Worm (Caenorhabditis elegans) whole organism, L4 larva: ENCODE results near the gene F45E1.2.
A peak's percentile ranks its signal among the peaks of the same experiment; 100 is the strongest.

Source experiments
- F10B5.3 ChIP-seq: sonication (generic microtip); optimal IDR thresholded peaks from 2 replicates; lab custom pipeline; 2016; ENCODE audit warnings: mild to moderate bottlenecking, missing genetic modification characterization, missing compliant biosample characterization
- F26F4.8 ChIP-seq: fragments of 200-800 bp; sonication (Bioruptor generic); conservative IDR thresholded peaks from 2 replicates; pipeline ENCODE4 v1.3.6; 2022; ENCODE audit warnings: missing genetic modification characterization, missing compliant biosample characterization
- R02D3.7 ChIP-seq: fragments of 150-350 bp; sonication (generic microtip); optimal IDR thresholded peaks from 3 replicates; lab custom pipeline; 2014; ENCODE audit warnings: missing biosample characterization, missing genetic modification characterization
- T20F7.1 ChIP-seq: fragments of 200-800 bp; sonication (Bioruptor generic); optimal IDR thresholded peaks from 2 replicates; lab custom pipeline; 2018; ENCODE audit warnings: mild to moderate bottlenecking, missing genetic modification characterization, missing compliant biosample characterization
- ZK337.2 ChIP-seq: fragments of 200-800 bp; sonication (Bioruptor generic); IDR thresholded peaks from 2 replicates; pipeline ENCODE4 v1.3.6; 2022; ENCODE audit warnings: missing genetic modification reagents, missing genetic modification characterization, missing compliant biosample characterization
- aha-1 ChIP-seq: fragments of 150-350 bp; peaks from one replicate; lab custom pipeline; 2014; ENCODE audit warnings: missing biosample characterization, missing genetic modification characterization
- arid-1 ChIP-seq: fragments of 200-800 bp; sonication (Bioruptor generic); conservative IDR thresholded peaks from 2 replicates; pipeline ENCODE4 v1.3.6; 2022; ENCODE audit warnings: missing genetic modification reagents, missing genetic modification characterization, missing compliant biosample characterization
- attf-4 ChIP-seq: sonication (generic microtip); optimal IDR thresholded peaks from 3 replicates; lab custom pipeline; 2017; ENCODE audit warnings: missing biosample characterization, missing genetic modification characterization
- ceh-32 ChIP-seq: sonication (generic microtip); optimal IDR thresholded peaks from 2 replicates; lab custom pipeline; 2016; ENCODE audit warnings: mild to moderate bottlenecking, missing genetic modification characterization, missing compliant biosample characterization; ENCODE audit not compliant: poor library complexity
- ceh-82 ChIP-seq: sonication (generic microtip); optimal IDR thresholded peaks from 2 replicates; lab custom pipeline; 2017; ENCODE audit warnings: missing biosample characterization, missing genetic modification characterization
- ces-1 ChIP-seq: fragments of 150-350 bp; sonication (generic microtip); optimal IDR thresholded peaks from 4 replicates; lab custom pipeline; 2014; ENCODE audit warnings: missing biosample characterization, missing genetic modification reagents, missing genetic modification characterization
- ctbp-1 ChIP-seq: fragments of 200-800 bp; sonication (Bioruptor generic); IDR thresholded peaks from 2 replicates; pipeline ENCODE4 v1.3.6; 2022; ENCODE audit warnings: missing genetic modification reagents, missing genetic modification characterization, missing compliant biosample characterization
- daf-16 ChIP-seq, 3 experiments: sonication (generic microtip); optimal IDR thresholded peaks; 2 replicates each; lab custom pipeline; 2016 to 2017; ENCODE audit warnings: missing genetic modification characterization in 3 of 3, missing genetic modification reagents in 3 of 3, mild to moderate bottlenecking in 2 of 3, missing compliant biosample characterization in 2 of 3, missing biosample characterization in 1 of 3, moderate library complexity in 1 of 3
- daf-19 ChIP-seq: fragments of 200-800 bp; sonication (Bioruptor generic); conservative IDR thresholded peaks from 2 replicates; pipeline ENCODE4 v1.3.6; 2022; ENCODE audit warnings: missing genetic modification characterization, missing compliant biosample characterization
- dmd-6 ChIP-seq: fragments of 200-800 bp; sonication (Bioruptor generic); IDR thresholded peaks from 2 replicates; pipeline ENCODE4 v1.3.6; 2022; ENCODE audit warnings: missing genetic modification reagents, missing genetic modification characterization, missing compliant biosample characterization
- dpl-1 ChIP-seq: fragments of 150-350 bp; optimal IDR thresholded peaks from 2 replicates; lab custom pipeline; 2014; ENCODE audit warnings: missing biosample characterization, missing genetic modification reagents, missing genetic modification characterization
- dve-1 ChIP-seq: sonication (generic microtip); optimal IDR thresholded peaks from 2 replicates; lab custom pipeline; 2017; ENCODE audit warnings: antibody characterized with exemption, mild to moderate bottlenecking, missing genetic modification characterization, missing compliant biosample characterization; ENCODE audit not compliant: insufficient read depth
- hlh-11 ChIP-seq: fragments of 200-800 bp; sonication (Bioruptor generic); optimal IDR thresholded peaks from 2 replicates; lab custom pipeline; 2018; ENCODE audit warnings: mild to moderate bottlenecking, missing genetic modification characterization, missing compliant biosample characterization
- hlh-30 ChIP-seq: sonication (generic microtip); optimal IDR thresholded peaks from 2 replicates; lab custom pipeline; 2017; ENCODE audit warnings: antibody characterized with exemption, mild to moderate bottlenecking, missing genetic modification characterization, missing compliant biosample characterization; ENCODE audit not compliant: insufficient read depth
- lin-13 ChIP-seq: fragments of 150-350 bp; optimal IDR thresholded peaks from 2 replicates; lab custom pipeline; 2014; ENCODE audit warnings: missing biosample characterization, missing genetic modification reagents, missing genetic modification characterization
- madf-5 ChIP-seq, 2 experiments: fragments of 200-800 bp; sonication (Bioruptor generic); IDR thresholded peaks; 2 replicates each; pipeline ENCODE4 v1.3.6; 2022; ENCODE audit warnings: missing compliant biosample characterization in 2 of 2, missing genetic modification characterization in 2 of 2
- mxl-2 ChIP-seq: fragments of 200-800 bp; sonication (Bioruptor generic); conservative IDR thresholded peaks from 2 replicates; pipeline ENCODE4 v1.3.6; 2022; ENCODE audit warnings: missing genetic modification reagents, missing genetic modification characterization, missing compliant biosample characterization
- mxl-3 ChIP-seq: fragments of 200-800 bp; sonication (Bioruptor generic); optimal IDR thresholded peaks from 2 replicates; lab custom pipeline; 2018; ENCODE audit warnings: mild to moderate bottlenecking, missing genetic modification characterization, missing compliant biosample characterization
- nhr-10 ChIP-seq: fragments of 150-350 bp; optimal IDR thresholded peaks from 2 replicates; lab custom pipeline; 2014; ENCODE audit warnings: missing biosample characterization, missing genetic modification characterization
- nhr-102 ChIP-seq: sonication (generic microtip); optimal IDR thresholded peaks from 2 replicates; lab custom pipeline; 2016; ENCODE audit warnings: mild to moderate bottlenecking, missing genetic modification characterization, moderate library complexity, missing compliant biosample characterization
- nhr-111 ChIP-seq: fragments of 200-800 bp; sonication (Bioruptor generic); optimal IDR thresholded peaks from 2 replicates; lab custom pipeline; 2018; ENCODE audit warnings: mild to moderate bottlenecking, missing genetic modification characterization, missing compliant biosample characterization
- nhr-237 ChIP-seq: sonication (generic microtip); optimal IDR thresholded peaks from 2 replicates; lab custom pipeline; 2017; ENCODE audit warnings: missing biosample characterization, missing genetic modification characterization
- nhr-25 ChIP-seq: sonication (generic microtip); optimal IDR thresholded peaks from 2 replicates; lab custom pipeline; 2017; ENCODE audit warnings: missing genetic modification characterization, mild to moderate bottlenecking, missing compliant biosample characterization, antibody characterized with exemption, moderate library complexity, borderline replicate concordance; ENCODE audit not compliant: insufficient read depth
- nhr-28 ChIP-seq: fragments of 150-350 bp; optimal IDR thresholded peaks from 2 replicates; lab custom pipeline; 2014; ENCODE audit warnings: missing biosample characterization, missing genetic modification characterization
- nhr-77 ChIP-seq: fragments of 150-350 bp; optimal IDR thresholded peaks from 2 replicates; lab custom pipeline; 2014; ENCODE audit warnings: missing biosample characterization, missing genetic modification characterization
- pha-4 ChIP-seq, 2 experiments: fragments of 150-350 bp in 1 of 2; fragments of 200-800 bp in 1 of 2; sonication (Bioruptor generic) in 1 of 2; IDR thresholded peaks in 1 of 2; optimal IDR thresholded peaks in 1 of 2; 2 replicates each; pipeline versions ENCODE4 v1.3.6 to Lab custom; 2014 to 2022; ENCODE audit warnings: missing genetic modification characterization in 2 of 2, missing genetic modification reagents in 2 of 2, missing biosample characterization in 1 of 2, missing compliant biosample characterization in 1 of 2
- pqm-1 ChIP-seq: sonication (generic microtip); optimal IDR thresholded peaks from 2 replicates; lab custom pipeline; 2017; ENCODE audit warnings: missing biosample characterization, missing genetic modification characterization
- snpc-1.2 ChIP-seq: fragments of 200-800 bp; sonication (Bioruptor generic); IDR thresholded peaks from 2 replicates; pipeline ENCODE4 v1.3.6; 2022; ENCODE audit warnings: missing genetic modification reagents, missing genetic modification characterization, missing compliant biosample characterization
- spr-1 ChIP-seq: sonication (generic microtip); optimal IDR thresholded peaks from 2 replicates; lab custom pipeline; 2016; ENCODE audit warnings: mild to moderate bottlenecking, missing genetic modification characterization, missing compliant biosample characterization
- unc-62 ChIP-seq, 3 experiments: fragments of 150-350 bp in 1 of 3; sonication (generic microtip); optimal IDR thresholded peaks in 2 of 3; peaks in 1 of 3; 1 replicate in 1 of 3; 2 replicates in 2 of 3; lab custom pipeline; 2014 to 2017; ENCODE audit warnings: missing biosample characterization in 3 of 3, missing genetic modification characterization in 3 of 3, missing genetic modification reagents in 3 of 3, missing genotype in 1 of 3
- ztf-11 ChIP-seq: fragments of 150-350 bp; optimal IDR thresholded peaks from 2 replicates; lab custom pipeline; 2014; ENCODE audit warnings: missing biosample characterization, missing genetic modification characterization

Gene F45E1.2

DNA sequence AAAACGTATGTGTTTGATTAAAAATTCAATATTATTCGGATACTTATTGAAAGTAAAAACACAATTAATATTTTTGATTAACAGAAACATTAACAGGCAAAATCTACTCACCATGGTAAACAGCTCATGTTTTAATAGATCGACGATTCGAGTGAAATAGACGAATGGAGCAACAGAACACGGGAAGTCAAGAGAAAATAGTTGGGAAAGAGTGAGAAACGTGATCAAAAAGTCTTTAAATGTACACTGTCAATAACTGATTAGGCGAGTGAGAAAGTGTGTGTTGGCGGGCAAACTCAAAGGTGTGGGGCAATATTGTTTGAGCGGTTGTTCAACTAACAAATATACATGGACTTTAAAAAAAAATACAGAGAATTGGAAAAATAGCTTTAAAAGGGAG lies 5.6 kb upstream of the F45E1.2 start, which contains the start of gene sdpn-1:
Gene sdpn-1, minus strand, starts transcription at position 262 of the 400 bp plus-strand sequence.
- TF ChIP-seq T20F7.1 (no peak), ceh-82 (tag; lab: Kevin White, UChicago) (no peak), dve-1 (tag; lab: Kevin White, UChicago) (peak; percentile 4), nhr-25 (no peak), hlh-30 (tag; lab: Kevin White, UChicago) (peak; percentile 37), aha-1 (tag; lab: Kevin White, UChicago) (peak; percentile 6), nhr-77 (tag; lab: Kevin White, UChicago) (peak; percentile 18), spr-1 (tag; lab: Kevin White, UChicago) (no peak), dpl-1 (GFP tag; lab: Kevin White, UChicago) (no peak), dmd-6 (GFP tag; lab: Robert Waterston, UW) (peak; percentile 20; the same call in 1 of the 2 replicates), nhr-28 (peak; percentile 29), attf-4 (tag; lab: Kevin White, UChicago) (no peak), daf-19 (GFP tag; lab: Robert Waterston, UW) (no peak), hlh-11 (peak; percentile 33), daf-16 (GFP tag; optimal IDR thresholded peaks at IDR 0.05; lab: Kevin White, UChicago) (no peak), daf-16 (tag; optimal IDR thresholded peaks at IDR 0.05; lab: Kevin White, UChicago) (peak; percentile 98), pqm-1 (tag; lab: Kevin White, UChicago) (peak; percentile 43)

DNA sequence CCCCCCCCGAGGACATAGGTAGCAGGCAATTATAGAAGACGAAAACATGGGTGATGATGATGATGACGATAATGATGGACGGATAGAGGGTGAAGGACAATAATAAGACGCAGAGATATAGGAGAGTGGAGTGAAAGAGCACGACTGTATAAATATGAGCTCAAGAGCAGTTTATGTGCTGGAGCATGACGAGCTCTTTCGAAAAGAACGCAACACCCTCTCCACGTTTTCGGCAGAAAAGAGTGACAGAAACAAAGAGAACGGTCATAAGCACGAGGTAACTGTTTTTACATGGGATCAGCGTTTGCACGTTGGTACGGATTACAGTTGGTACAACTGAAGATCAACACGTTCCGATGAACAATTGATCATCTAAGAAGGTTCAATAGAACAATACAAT lies 4.6 kb upstream of the F45E1.2 start:
- TF ChIP-seq unc-62 (GFP tag; optimal IDR thresholded peaks at IDR 0.05 in 1 of 2; lab: Kevin White, UChicago) (peak in 1 of 2 experiments; percentile 37), unc-62 (tag; optimal IDR thresholded peaks at IDR 0.05; lab: Kevin White, UChicago) (no peak), mxl-3 (GFP tag; lab: Kevin White, UChicago) (no peak)
- TF ChIP-seq, all 104 proteins: peak for 1

ce11 chrX:8004845-8005244 lies 1.3 kb downstream of the F45E1.2 start:
- TF ChIP-seq nhr-237 (tag; lab: Kevin White, UChicago) (no peak), ces-1 (GFP tag; lab: Kevin White, UChicago) (no peak), dmd-6 (GFP tag; lab: Robert Waterston, UW) (no peak), ctbp-1 (GFP tag; lab: Robert Waterston, UW) (no peak), snpc-1.2 (GFP tag; lab: Robert Waterston, UW) (no peak), lin-13 (no peak), ZK337.2 (GFP tag; lab: Robert Waterston, UW) (no peak), mxl-3 (GFP tag; lab: Kevin White, UChicago) (peak; percentile 10), F26F4.8 (GFP tag; lab: Robert Waterston, UW) (no peak), ztf-11 (tag; lab: Kevin White, UChicago) (no peak), pha-4 (GFP tag; IDR thresholded peaks at IDR 0.05; lab: Robert Waterston, UW) (no peak), pha-4 (tag; optimal IDR thresholded peaks at IDR 0.05; lab: Kevin White, UChicago) (no peak), F10B5.3 (no peak), aha-1 (tag; lab: Kevin White, UChicago) (peak; percentile 52), nhr-10 (tag; lab: Kevin White, UChicago) (no peak), mxl-2 (GFP tag; lab: Robert Waterston, UW) (no peak), unc-62 (GFP tag; optimal IDR thresholded peaks at IDR 0.05 in 1 of 2; lab: Kevin White, UChicago) (peak in 1 of 2 experiments; percentile 18), unc-62 (tag; optimal IDR thresholded peaks at IDR 0.05; lab: Kevin White, UChicago) (no peak), madf-5 (GFP tag; IDR thresholded peaks at IDR 0.05; lab: Robert Waterston, UW) (no peak), ceh-32 (tag; lab: Kevin White, UChicago) (no peak), arid-1 (GFP tag; lab: Robert Waterston, UW) (no peak), nhr-77 (tag; lab: Kevin White, UChicago) (no peak), nhr-102 (tag; lab: Kevin White, UChicago) (no peak), nhr-111 (GFP tag; lab: Kevin White, UChicago) (no peak), R02D3.7 (tag; lab: Kevin White, UChicago) (no peak), nhr-28 (no peak)
- TF ChIP-seq, all 104 proteins: peak for 3
